Worm (Caenorhabditis elegans) whole organism, dauer: ENCODE measurements around the gene pmp-2.

ENCODE experiments used
- unc-62 ChIP-seq: sonication (generic microtip); optimal IDR thresholded peaks from 2 replicates; lab custom pipeline; 2017; ENCODE audit warnings: missing biosample characterization, missing genetic modification reagents, missing genetic modification characterization

Gene pmp-2

DNA sequence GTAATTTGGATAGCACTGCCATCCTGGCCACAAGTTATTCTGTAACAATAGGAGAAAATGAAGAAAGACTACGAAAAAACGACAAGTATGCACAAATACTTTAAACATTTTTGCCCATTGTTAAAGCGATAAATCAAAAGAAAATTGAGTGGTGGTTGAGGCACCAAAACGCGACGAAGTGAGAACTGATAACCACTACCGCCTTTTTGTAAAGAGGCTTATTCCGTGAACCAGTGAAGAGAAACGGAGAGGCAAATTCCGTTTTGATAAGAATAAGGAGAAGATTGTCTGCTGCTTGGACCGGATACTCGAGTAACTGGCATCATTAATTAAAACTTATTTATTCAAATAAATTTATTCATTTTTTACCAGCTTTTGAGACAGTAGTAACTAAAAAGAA, 3.9 kb downstream of the pmp-2 start, which contains the start of gene pmp-1:
Gene pmp-1 (minus strand): TSS at position 39 of the 400 bp plus-strand sequence.
- no peak for TF ChIP-seq unc-62

DNA sequence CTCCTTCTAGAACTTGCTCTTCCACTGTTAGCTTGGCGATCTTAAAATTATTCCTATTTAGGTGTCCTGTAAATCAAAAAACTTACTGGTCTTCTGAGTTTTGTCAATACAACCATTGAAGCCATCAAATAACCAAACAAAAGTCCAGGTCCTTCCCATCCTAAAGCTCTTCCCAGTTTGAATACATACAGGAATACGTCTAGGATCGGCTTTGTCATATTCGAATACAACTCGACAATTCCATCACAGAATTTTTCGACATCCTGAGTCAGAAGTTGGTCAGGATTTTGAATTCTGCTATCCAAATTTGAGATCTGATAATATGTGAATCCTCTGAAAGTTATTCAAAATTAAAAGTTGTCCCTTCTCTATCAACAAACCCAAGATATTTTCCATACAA, 5.3 kb downstream of the pmp-2 start:
- TF ChIP-seq unc-62: no peak

DNA sequence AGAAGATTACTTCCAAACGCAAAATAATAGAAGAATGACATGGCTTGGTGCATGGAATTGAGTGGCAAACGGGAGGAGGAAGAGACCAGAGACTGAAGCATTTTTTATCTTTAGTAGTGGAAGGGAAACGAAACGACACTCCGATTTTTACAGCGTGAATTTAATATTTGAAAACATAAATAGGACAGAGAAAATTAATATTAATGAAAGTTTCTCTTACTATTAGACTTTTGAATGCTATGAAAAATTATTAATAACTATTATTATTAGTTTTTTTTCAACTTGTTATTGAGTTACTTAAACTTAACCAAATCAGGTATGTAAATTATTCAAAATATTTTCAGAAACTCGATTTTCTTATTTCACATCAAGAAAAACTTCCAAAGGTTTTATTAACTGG, 7.5 kb downstream of the pmp-2 start, which contains the start of gene C44B7.7:
Gene C44B7.7 (minus strand): TSS at position 101 of the 400 bp plus-strand sequence.
- TF ChIP-seq unc-62: no peak

DNA sequence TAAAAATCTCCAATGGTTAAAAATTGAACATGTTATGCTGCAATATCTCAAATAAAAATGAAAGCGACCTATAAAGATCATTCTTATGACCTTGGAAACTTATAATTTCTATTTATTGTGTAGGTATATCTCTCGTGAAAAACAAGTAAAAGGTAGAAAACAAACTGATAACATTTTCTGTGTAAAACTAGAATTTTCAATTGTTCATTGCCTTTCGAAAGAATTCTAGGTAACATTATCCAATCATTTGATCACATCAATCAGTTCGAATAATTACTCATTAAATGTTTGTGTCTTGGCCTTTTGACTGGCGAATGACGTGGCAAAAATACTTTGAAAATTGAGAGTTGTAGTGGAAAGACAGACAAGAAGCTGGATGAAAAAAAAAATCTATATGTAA, 9.7 kb downstream of the pmp-2 start:
- no peak for TF ChIP-seq unc-62

DNA sequence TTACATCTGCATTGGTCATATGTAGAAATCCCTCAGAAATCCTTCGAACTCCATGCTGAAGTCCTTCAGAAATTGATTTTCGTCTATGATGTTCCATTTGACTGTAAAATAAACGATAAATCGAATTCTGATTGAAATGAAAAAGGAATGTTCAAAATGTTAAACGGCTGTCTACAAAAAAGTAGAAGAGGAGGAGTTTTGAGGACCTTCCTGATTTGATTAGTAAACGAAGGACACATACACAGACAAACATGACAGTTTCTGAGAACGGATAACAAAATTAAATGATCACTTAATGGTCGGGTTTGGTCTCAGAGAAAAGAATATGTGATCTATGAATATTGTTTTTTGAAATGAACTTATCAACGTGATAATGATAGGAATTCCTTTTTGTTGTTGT, 10.6 kb downstream of the pmp-2 start, which contains the start of gene slc-36.5:
Gene slc-36.5 (minus strand): TSS at position 101 of the 400 bp plus-strand sequence.
- no peak for TF ChIP-seq unc-62

DNA sequence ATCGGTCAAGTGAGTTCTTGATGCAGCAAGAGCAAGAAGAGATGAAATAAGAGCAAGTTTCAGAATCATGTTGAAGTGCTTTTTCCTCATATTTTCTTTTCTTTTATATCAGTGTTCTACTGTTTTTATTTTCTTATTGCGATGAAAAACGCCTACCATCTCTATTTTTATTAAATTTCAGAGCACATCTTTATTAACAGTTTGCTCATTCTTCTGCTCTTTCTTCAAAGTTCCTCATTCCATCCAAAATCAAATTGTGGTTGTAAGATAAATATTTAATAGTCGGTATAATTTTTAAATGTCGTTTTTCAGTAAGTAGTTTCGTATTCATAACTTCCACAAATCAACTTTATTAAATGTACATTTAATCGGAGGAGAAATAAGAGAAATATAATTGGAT, 15.1 kb downstream of the pmp-2 start, which contains the start of gene C44B7.5:
Gene C44B7.5 (minus strand): TSS at position 101 of the 400 bp plus-strand sequence.
- no peak for TF ChIP-seq unc-62

DNA sequence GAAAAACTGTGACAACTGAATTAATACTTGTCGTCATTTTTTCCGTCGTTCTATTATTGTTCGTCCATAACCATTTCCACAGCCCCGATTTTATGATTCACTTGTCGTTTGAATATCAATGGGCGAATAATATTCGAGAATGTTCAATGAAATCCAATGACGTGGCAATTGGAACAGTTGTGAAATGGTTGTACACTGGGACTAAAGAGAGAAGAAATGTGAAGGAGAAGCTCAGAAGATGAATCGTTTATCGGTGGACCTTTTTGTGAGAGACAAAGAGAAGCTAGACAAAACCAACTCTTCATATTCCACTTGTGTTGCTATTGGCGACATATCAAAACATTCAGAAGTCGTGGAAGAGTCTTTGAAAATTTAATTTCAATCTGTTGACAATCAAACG, 16.8 kb downstream of the pmp-2 start, which contains the start of gene clhm-1:
Gene clhm-1 (minus strand): TSS at position 207 of the 400 bp plus-strand sequence.
- no peak for TF ChIP-seq unc-62

DNA sequence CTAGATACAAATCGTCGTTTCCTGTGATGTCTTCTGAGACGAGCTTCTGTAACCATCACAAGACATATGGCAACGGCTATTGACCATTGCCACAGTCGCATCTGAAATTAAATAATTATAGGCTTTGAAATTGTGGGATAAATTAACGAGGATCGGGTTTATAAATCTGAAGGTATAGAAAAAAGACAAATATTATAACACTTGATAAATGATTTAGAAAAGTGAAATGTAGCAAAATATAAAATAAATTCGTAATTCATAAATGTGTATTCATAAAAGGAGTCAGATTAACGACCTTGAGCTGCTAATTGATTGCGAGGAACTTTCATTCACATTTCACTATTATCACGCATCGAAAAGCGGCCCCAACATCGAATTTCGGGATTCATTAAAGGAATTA, 24.0 kb downstream of the pmp-2 start, which contains the start of gene aff-1:
Gene aff-1 (minus strand): TSS at position 101 of the 400 bp plus-strand sequence.
- TF ChIP-seq unc-62: no peak

DNA sequence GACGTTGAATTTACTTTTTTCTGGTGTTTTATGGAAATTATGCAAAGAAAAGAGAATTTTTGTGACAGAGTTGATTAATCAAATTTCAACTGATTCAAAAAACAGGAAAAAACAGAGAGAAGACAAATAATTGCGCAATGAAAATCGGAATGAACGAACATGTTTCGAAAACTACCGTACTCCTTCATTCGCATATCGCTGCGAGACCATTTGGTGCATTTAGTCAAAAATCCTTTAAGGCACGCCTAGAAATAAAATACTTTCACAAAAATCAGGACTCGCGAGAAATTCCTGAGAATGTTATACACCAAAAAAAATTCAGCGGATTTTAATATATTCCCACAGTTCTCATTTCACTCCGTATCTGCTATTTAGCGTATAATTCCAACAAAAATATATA, 27.6 kb downstream of the pmp-2 start:
- no peak for TF ChIP-seq unc-62

DNA sequence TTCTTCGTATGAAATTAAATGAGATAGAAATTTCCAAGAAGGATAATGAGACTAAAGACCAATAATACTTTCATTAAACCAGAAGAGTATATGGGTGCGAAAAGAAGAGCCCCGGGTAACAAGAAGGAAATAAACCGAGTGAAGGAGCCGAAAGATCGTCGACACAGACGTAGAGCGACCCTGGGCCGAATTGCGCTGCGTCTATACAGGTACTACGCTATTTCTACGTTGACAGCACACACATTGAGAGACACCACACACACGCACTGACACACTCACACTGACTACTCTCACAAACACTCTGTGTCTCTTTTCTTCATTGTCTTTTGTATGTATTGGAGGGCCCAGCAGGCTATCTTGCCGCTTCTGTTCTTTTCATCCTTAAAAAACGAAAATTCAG, 28.8 kb downstream of the pmp-2 start:
- no peak for TF ChIP-seq unc-62

DNA sequence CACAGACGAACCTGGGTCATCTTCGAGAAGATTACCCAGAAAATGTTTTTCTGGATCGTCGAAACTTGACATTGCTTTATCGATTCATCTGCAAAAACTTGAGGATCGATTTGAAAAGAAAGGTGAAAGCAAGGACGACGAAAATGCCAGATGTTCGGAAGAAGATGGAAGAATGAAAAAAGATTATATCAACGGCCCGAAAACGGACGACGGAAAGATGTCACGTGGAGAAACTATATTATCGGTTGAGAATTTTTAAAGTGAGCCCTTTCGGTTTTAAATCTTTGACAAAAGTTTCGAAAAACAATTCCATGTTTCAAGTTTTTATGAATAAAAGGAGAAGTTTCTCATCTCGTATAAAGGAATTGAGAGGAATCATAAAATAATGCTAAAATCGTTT, 29.4 kb downstream of the pmp-2 start, which contains the start of gene dnj-5:
Gene dnj-5 (minus strand): TSS at position 101 of the 400 bp plus-strand sequence.
- no peak for TF ChIP-seq unc-62

DNA sequence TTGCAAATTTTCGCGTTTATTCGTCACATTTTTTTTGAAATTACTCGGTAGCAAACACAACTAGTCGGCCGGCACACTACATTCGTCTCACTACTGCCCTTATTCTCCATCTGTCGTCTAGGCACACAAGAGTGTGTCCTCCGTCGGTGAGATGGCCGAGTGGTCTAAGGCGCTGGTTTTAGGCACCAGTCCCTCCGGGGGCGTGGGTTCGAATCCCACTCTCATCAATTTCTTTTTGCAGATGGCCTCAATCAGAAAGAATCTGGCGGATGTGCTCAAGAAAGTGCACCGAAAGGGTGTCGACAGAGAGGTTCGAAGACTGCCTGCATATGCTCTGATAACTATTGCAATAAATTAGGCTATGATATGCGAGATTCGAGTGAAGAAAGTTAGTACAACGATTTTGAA, 34.5 kb downstream of the pmp-2 start:
- TF ChIP-seq unc-62: no peak

DNA sequence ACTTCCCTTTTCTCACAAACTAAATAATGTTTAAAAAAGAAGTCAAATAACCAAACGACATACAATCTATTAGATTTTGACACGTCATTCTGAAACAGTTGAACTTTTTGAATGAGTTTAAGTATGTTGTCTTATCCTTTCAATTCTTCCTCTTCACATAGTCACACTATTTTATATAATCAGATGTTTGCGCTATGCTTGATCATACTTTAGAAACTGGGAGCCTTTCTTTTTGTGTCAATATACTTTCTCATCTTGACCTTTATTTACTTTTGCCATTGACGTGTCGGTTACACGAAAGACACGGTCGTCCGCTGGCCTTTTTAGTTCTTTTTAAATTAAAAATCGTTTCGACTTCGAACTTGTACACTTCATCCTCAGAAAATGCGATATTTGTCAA, 35.7 kb downstream of the pmp-2 start, which contains the start of gene C04A2.15:
Gene C04A2.15 (plus strand): TSS at position 299 of the 400 bp plus-strand sequence.
- TF ChIP-seq unc-62: no peak

DNA sequence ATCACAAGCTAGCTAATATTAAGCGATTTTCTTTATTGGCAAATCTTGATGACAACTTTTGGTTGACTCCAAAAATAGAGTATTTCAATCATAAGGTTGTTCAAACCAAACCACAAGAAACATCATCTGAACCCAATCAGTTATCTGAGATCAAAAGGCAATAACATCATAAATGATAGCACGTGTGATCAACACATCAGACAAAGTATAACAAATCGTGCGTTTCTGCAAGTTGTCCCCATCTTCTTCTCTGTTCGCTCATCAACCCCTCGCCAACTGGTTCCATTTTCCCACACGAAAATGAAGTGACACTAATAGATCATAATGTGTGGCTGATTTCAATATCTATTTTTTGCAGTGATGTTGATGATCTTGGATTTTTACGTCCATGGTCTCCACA, 38.3 kb downstream of the pmp-2 start:
- no peak for TF ChIP-seq unc-62

DNA sequence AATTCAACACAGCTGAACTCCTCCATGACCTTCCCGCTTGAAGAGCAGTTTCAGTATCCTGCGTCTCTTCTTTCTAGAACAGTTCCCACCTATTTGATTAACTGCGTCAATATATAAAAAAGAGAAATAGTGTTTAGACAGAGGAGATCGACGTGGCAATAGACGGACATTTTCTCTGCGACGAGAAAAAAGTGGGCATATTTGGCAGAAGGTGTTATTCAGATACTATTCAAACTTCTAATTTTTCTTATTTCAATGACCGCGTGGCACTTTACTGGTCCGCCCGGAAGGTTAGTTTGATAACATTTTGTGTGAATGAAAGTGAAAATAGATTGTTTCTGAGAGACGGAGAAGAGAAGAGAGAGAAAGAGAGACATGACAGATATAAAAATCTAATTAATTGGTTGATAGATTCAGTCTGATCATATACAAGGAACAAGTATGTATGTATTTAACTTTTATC, 39.7 kb downstream of the pmp-2 start, which contains the start of gene tbc-6:
Gene tbc-6 (plus strand): TSS at position 208 of the 463 bp plus-strand sequence.
- TF ChIP-seq unc-62: no peak

DNA sequence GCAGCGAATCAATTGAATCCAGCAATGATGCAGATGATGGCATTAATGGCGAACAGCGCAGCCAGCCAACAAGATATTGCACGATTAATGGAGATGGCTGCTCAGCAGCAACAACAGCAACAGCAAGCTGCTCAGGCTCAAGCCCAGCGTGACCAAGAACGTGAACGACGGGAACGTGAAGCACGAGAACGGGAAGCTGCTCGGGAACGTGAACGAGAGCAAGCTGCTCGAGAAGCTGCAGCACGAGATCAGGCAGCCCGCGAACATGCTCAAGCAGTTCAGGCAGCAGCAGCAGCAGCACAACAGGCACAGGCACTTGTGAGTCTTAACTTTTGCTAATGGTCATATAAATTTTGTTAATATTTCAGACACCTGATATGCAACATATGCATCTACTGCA, 40.9 kb downstream of the pmp-2 start:
- TF ChIP-seq unc-62: no peak

DNA sequence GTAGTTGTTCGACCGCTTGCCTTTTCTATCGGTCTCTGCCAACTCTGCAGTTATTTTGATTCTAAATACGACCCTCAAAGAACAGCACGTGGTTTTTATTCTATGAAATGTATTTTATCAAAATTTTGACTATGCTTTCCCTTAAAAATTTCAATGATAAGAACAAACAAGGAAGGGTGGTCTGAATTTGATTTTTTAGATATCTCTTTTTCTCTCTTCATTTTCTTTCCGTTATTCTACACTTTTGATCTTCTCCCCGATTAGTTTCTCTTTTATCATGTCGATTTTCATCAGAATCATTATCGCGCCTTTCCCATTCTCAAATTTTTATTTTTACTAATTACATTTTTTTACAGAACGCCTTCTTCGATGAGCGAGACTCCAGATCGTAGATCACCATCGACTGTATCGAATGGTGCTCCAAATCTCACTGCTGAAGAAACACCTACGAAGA, 42.6 kb downstream of the pmp-2 start:
- no peak for TF ChIP-seq unc-62

DNA sequence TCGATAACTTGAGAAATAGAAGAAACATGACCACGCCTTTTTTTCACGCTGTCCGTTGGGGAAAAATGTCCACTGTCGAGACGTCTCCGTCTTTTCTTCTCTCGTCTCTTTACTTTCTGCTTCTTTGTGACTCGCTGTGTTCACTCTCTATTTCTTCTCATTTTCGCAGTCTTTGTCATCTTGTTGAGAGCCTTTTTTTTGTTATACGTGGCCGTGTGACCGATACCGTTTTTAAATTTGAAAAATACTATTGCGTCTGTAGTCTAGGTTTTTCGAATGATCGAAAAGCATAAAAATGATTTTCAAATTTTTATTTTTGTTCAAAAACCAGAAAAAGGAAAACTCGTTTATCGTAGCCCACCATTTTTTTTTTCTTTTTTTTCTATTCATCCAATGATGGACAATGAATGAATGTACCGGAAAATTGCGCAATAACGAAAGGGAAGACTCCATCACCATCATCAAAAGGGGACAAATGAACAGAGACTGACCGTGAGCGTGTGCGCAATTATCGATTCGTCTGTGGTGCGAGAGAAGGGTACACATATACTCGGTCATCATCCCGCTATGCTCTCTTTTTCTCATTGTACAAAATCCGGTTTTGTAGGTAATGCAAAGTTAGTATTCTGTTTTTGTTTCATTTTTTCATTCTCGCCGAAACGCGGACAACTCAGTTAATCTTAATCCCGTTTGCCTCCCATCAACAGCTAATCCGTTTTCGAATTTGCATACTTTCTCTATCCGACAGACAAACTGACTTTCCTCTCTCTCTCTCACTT, 43.2 kb downstream of the pmp-2 start:
- TF ChIP-seq unc-62: no peak
